Worm (Caenorhabditis elegans) whole organism, mixed stage, embryonic: ENCODE results near the gene sre-53.
"Not testable (repeated sequence)": the region's sequence is repeated elsewhere in the genome, so short reads cannot be mapped to it uniquely, and the experiment has no call there.

Experiments
- M03D4.4 ChIP-seq: sonication (generic microtip); optimal IDR thresholded peaks from 2 replicates; lab custom pipeline; 2017; ENCODE audit warnings: mild to moderate bottlenecking, missing genetic modification characterization, missing compliant biosample characterization
- bed-3 ChIP-seq: fragments of 200-800 bp; sonication (Bioruptor generic); optimal IDR thresholded peaks from 3 replicates; lab custom pipeline; 2018; ENCODE audit warnings: mild to moderate bottlenecking, missing genetic modification characterization, moderate library complexity, missing compliant biosample characterization
- blmp-1 ChIP-seq: fragments of 150-350 bp; optimal IDR thresholded peaks from 2 replicates; lab custom pipeline; 2014; ENCODE audit warnings: missing biosample characterization, missing genetic modification characterization
- ceh-39 ChIP-seq: fragments of 150-350 bp; optimal IDR thresholded peaks from 2 replicates; lab custom pipeline; 2014; ENCODE audit warnings: missing biosample characterization, missing genetic modification characterization
- ceh-43 ChIP-seq: fragments of 200-800 bp; sonication (Bioruptor generic); optimal IDR thresholded peaks from 2 replicates; lab custom pipeline; 2018; ENCODE audit warnings: mild to moderate bottlenecking, missing genetic modification characterization, moderate library complexity, missing compliant biosample characterization
- ceh-83 ChIP-seq: fragments of 200-800 bp; sonication (Bioruptor generic); optimal IDR thresholded peaks from 2 replicates; lab custom pipeline; 2018; ENCODE audit warnings: mild to moderate bottlenecking, missing genetic modification characterization, missing compliant biosample characterization
- ces-1 ChIP-seq: fragments of 150-350 bp; optimal IDR thresholded peaks from 2 replicates; lab custom pipeline; 2014; ENCODE audit warnings: missing biosample characterization, missing genetic modification reagents, missing genetic modification characterization
- cnd-1 ChIP-seq: fragments of 200-800 bp; sonication (Bioruptor generic); optimal IDR thresholded peaks from 2 replicates; lab custom pipeline; 2018; ENCODE audit warnings: mild to moderate bottlenecking, missing genetic modification characterization, missing compliant biosample characterization
- drap-1 ChIP-seq: fragments of 200-800 bp; sonication (Bioruptor generic); optimal IDR thresholded peaks from 3 replicates; lab custom pipeline; 2018; ENCODE audit warnings: mild to moderate bottlenecking, missing genetic modification characterization, missing compliant biosample characterization
- flh-1 ChIP-seq: fragments of 200-800 bp; sonication (Bioruptor generic); optimal IDR thresholded peaks from 2 replicates; lab custom pipeline; 2018; ENCODE audit warnings: mild to moderate bottlenecking, missing genetic modification characterization, moderate library complexity, missing compliant biosample characterization
- ham-2 ChIP-seq: fragments of 200-800 bp; sonication (Bioruptor generic); optimal IDR thresholded peaks from 2 replicates; lab custom pipeline; 2018; ENCODE audit warnings: mild to moderate bottlenecking, missing genetic modification characterization, missing compliant biosample characterization
- hlh-1 ChIP-seq: fragments of 150-350 bp; optimal IDR thresholded peaks from 2 replicates; lab custom pipeline; 2014; ENCODE audit warnings: missing biosample characterization, missing genetic modification reagents, missing genetic modification characterization
- lin-13 ChIP-seq: fragments of 150-350 bp; optimal IDR thresholded peaks from 2 replicates; lab custom pipeline; 2014; ENCODE audit warnings: missing biosample characterization, missing genetic modification characterization
- lin-32 ChIP-seq: fragments of 200-800 bp; sonication (Bioruptor generic); optimal IDR thresholded peaks from 2 replicates; lab custom pipeline; 2018; ENCODE audit warnings: mild to moderate bottlenecking, missing genetic modification characterization, missing compliant biosample characterization
- lsy-2 ChIP-seq: fragments of 150-350 bp; optimal IDR thresholded peaks from 2 replicates; lab custom pipeline; 2014; ENCODE audit warnings: missing biosample characterization, missing genetic modification characterization
- mab-5 ChIP-seq: fragments of 150-350 bp; optimal IDR thresholded peaks from 2 replicates; lab custom pipeline; 2014; ENCODE audit warnings: missing biosample characterization, missing genetic modification characterization
- mep-1 ChIP-seq: fragments of 150-350 bp; optimal IDR thresholded peaks from 2 replicates; lab custom pipeline; 2017; ENCODE audit warnings: missing biosample characterization, missing genetic modification reagents, missing genetic modification characterization, inconsistent platforms
- mls-2 ChIP-seq: sonication (generic microtip); optimal IDR thresholded peaks from 2 replicates; lab custom pipeline; 2016; ENCODE audit warnings: mild to moderate bottlenecking, missing genetic modification characterization, moderate library complexity, missing compliant biosample characterization
- nhr-12 ChIP-seq: fragments of 150-350 bp; optimal IDR thresholded peaks from 2 replicates; lab custom pipeline; 2014; ENCODE audit warnings: missing biosample characterization, missing genetic modification characterization
- nhr-2 ChIP-seq: fragments of 150-350 bp; optimal IDR thresholded peaks from 2 replicates; lab custom pipeline; 2014; ENCODE audit warnings: missing biosample characterization, missing genetic modification characterization
- nhr-28 ChIP-seq: fragments of 150-350 bp; optimal IDR thresholded peaks from 2 replicates; lab custom pipeline; 2014; ENCODE audit warnings: missing biosample characterization, missing genetic modification characterization
- pha-4 ChIP-seq: fragments of 150-350 bp; optimal IDR thresholded peaks from 2 replicates; lab custom pipeline; 2018; ENCODE audit warnings: missing biosample characterization, missing genetic modification reagents, missing genetic modification characterization
- snpc-4 ChIP-seq: fragments of 150-350 bp; optimal IDR thresholded peaks from 2 replicates; lab custom pipeline; 2014; ENCODE audit warnings: missing biosample characterization, missing genetic modification characterization
- sptf-1 ChIP-seq: sonication (generic microtip); optimal IDR thresholded peaks from 2 replicates; lab custom pipeline; 2017; ENCODE audit warnings: mild to moderate bottlenecking, missing genetic modification characterization, moderate library complexity, missing compliant biosample characterization
- tbx-8 ChIP-seq: fragments of 200-800 bp; sonication (Bioruptor generic); optimal IDR thresholded peaks from 2 replicates; lab custom pipeline; 2018; ENCODE audit warnings: mild to moderate bottlenecking, missing genetic modification characterization, moderate library complexity, missing compliant biosample characterization
- unc-120 ChIP-seq: sonication (generic microtip); optimal IDR thresholded peaks from 2 replicates; lab custom pipeline; 2017; ENCODE audit warnings: missing genetic modification characterization, missing compliant biosample characterization; ENCODE audit not compliant: poor library complexity, severe bottlenecking
- unc-39 ChIP-seq: fragments of 150-350 bp; optimal IDR thresholded peaks from 2 replicates; lab custom pipeline; 2014; ENCODE audit warnings: missing biosample characterization, missing genetic modification characterization
- unc-62 ChIP-seq: fragments of 150-350 bp; optimal IDR thresholded peaks from 2 replicates; lab custom pipeline; 2014; ENCODE audit warnings: missing biosample characterization, missing genetic modification reagents, missing genetic modification characterization
- zip-8 ChIP-seq: fragments of 150-350 bp; optimal IDR thresholded peaks from 2 replicates; lab custom pipeline; 2014; ENCODE audit warnings: missing biosample characterization, missing genetic modification characterization
- ztf-11 ChIP-seq: fragments of 150-350 bp; optimal IDR thresholded peaks from 2 replicates; lab custom pipeline; 2014; ENCODE audit warnings: missing biosample characterization, missing genetic modification characterization

sre-53 gene

DNA sequence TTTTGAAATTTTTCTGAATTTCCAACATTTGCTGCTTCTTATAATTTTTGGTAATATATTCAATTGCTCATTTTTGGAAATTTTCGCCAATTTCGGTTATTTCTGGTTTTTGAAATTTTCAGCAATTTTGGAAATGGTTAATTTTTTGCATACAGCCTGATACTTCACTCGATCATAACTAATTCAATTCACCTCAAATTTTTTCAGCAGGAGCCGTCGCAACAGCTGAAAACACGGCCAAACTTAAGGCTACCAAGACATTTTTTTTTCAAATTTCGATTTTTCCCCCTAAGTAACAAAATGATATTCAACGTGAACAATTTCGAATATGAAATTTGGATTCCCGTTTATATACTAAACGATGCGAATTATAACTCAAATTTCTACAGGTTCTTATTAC lies 12.2 kb upstream of the sre-53 start, which contains the start of gene sre-52:
TSS of gene sre-52 (plus strand) at position 301 of the 400 bp plus-strand sequence.
- TF ChIP-seq unc-39 (no peak), ham-2 (GFP tag; lab: Kevin White, UChicago) (no peak), hlh-1 (tag; lab: Kevin White, UChicago) (no peak), mep-1 (tag; lab: Kevin White, UChicago) (no peak), lin-13 (tag; lab: Kevin White, UChicago) (no peak), tbx-8 (no peak), pha-4 (tag; lab: Kevin White, UChicago) (no peak), cnd-1 (no peak), zip-8 (tag; lab: Kevin White, UChicago) (no peak), lsy-2 (tag; lab: Kevin White, UChicago) (no peak), ceh-83 (GFP tag; lab: Kevin White, UChicago) (no peak)

DNA sequence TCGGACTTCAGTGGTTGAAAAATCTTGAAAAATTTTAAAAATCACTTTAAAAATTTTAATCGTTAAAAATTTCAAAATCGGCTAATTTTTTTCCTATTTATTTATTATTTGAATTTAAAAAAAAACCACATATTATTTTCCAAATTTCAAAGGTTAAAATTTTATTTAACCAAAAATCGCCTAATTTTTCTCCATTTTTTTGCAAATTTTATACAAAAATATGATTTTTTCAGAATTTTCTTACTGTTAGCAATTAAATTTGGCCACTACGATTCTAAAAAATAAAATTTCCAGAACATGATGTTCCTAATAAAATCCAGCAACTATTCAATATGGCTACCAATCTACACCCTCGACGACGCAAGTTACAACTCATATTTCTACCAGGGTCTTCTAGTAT lies 9.4 kb upstream of the sre-53 start, which contains the start of gene sre-54:
TSS of gene sre-54 (plus strand) at position 301 of the 400 bp plus-strand sequence.
- TF ChIP-seq blmp-1 (tag; lab: Kevin White, UChicago) (no peak), nhr-12 (tag; lab: Kevin White, UChicago) (no peak), hlh-1 (tag; lab: Kevin White, UChicago) (no peak), lin-13 (tag; lab: Kevin White, UChicago) (no peak), drap-1 (no peak), ztf-11 (tag; lab: Kevin White, UChicago) (no peak), unc-39 (no peak), mls-2 (tag; lab: Kevin White, UChicago) (no peak), nhr-28 (tag; lab: Kevin White, UChicago) (no peak), tbx-8 (no peak), flh-1 (no peak), ceh-39 (tag; lab: Kevin White, UChicago) (no peak), ces-1 (GFP tag; lab: Kevin White, UChicago) (no peak), mab-5 (tag; lab: Kevin White, UChicago) (no peak), ham-2 (GFP tag; lab: Kevin White, UChicago) (no peak), bed-3 (GFP tag; lab: Kevin White, UChicago) (no peak), lin-32 (GFP tag; lab: Kevin White, UChicago) (no peak), unc-120 (tag; lab: Kevin White, UChicago) (no peak)
- TF ChIP-seq, all 35 proteins: peak for 0

- TF ChIP-seq M03D4.4 (tag; lab: Kevin White, UChicago) (no peak), snpc-4 (tag; lab: Kevin White, UChicago) (no peak), unc-62 (GFP tag; lab: Kevin White, UChicago) (no peak)
Observed at ce11 chrII:12328994-12329393, 5.8 kb upstream of the sre-53 start, which contains the start of gene sre-55. Gene sre-55 (plus strand): TSS chrII:12329294.

DNA sequence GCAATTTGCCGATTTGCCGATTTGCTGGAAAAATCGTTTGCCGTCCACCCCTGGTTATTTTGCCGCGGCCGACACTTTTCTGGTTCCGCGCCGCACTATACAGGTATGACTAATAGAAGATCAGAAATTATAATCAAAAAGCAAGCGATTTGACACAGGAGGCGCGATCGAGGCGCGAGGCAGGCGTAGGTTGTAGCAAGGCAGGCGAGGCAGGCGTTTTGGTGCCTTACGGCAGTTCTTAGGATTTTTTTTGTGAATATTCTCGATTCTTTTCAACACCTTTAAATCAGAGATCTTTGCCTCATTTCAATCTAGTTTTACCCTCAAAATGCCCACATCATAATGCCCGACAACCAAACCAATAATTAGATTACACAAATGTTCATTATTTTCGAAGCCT lies 954 bp upstream of the sre-53 start, which contains the start of gene sre-56:
TSS of gene sre-56 (plus strand) at position 301 of the 400 bp plus-strand sequence.
- TF ChIP-seq zip-8 (tag; lab: Kevin White, UChicago), result no peak
- TF ChIP-seq lin-32 (GFP tag; lab: Kevin White, UChicago), result no peak
- TF ChIP-seq mls-2 (tag; lab: Kevin White, UChicago), result no peak
- TF ChIP-seq sptf-1, result no peak
- no peak for TF ChIP-seq nhr-2 (tag; lab: Kevin White, UChicago)
- TF ChIP-seq nhr-12 (tag; lab: Kevin White, UChicago), result no peak
- TF ChIP-seq ceh-83 (GFP tag; lab: Kevin White, UChicago), result no peak
- no peak for TF ChIP-seq ceh-43 (GFP tag; lab: Kevin White, UChicago)
- TF ChIP-seq tbx-8, result no peak
- no peak for TF ChIP-seq drap-1
- no peak for TF ChIP-seq mab-5 (tag; lab: Kevin White, UChicago)
- no peak for TF ChIP-seq unc-62 (GFP tag; lab: Kevin White, UChicago)
- no peak for TF ChIP-seq ceh-39 (tag; lab: Kevin White, UChicago)

DNA sequence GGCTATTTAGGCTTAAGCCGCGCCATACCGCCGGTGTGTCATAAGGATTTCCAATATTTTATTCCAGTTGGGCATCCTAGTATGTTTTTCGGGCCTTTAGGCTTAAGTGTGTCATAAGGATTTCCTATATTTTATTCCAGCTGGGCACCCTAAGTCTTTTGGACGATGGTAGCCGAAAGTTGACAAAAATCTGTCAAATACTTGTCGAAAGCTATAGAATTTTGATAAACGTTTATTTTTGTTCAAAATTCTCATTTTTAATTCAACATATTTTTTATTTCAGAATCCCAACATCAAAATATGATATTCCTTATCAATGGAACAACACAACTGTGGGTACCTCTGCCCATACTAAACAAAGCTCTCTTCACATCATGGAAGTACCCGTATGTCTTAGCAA lies 4.7 kb downstream of the sre-53 start, which contains the start of gene sre-49:
TSS of gene sre-49 (plus strand) at position 301 of the 400 bp plus-strand sequence.
- TF ChIP-seq ceh-43 (GFP tag; lab: Kevin White, UChicago); unc-120 (tag; lab: Kevin White, UChicago); bed-3 (GFP tag; lab: Kevin White, UChicago): not testable (repeated sequence)
- TF ChIP-seq, all 35 proteins: peak for 0; not testable (repeated sequence) for 35
